Fruit fly (Drosophila melanogaster) whole organism, prepupa: Measurements from ENCODE around the gene CG14961.
A peak's percentile ranks its signal among the peaks of the same experiment; 100 is the strongest.

Experiments used
- CG11294 ChIP-seq: fragments of 200-800 bp; sonication (Bioruptor generic); IDR thresholded peaks from 2 replicates; pipeline ENCODE4 v1.3.6; 2022; ENCODE audit warnings: missing biosample characterization, missing genetic modification characterization
- CG1621 ChIP-seq: fragments of 200-800 bp; sonication (Bioruptor generic); optimal IDR thresholded peaks from 3 replicates; lab custom pipeline; 2018; ENCODE audit warnings: missing biosample characterization, mild to moderate bottlenecking, missing genetic modification characterization
- CG3919 ChIP-seq: fragments of 200-800 bp; sonication (Bioruptor generic); optimal IDR thresholded peaks from 3 replicates; lab custom pipeline; 2016; ENCODE audit warnings: missing biosample characterization, missing genetic modification characterization
- CG6808 ChIP-seq: fragments of 200-800 bp; sonication (Bioruptor generic); optimal IDR thresholded peaks from 3 replicates; lab custom pipeline; 2017; ENCODE audit warnings: missing biosample characterization, missing genetic modification characterization, mild to moderate bottlenecking, moderate library complexity, missing genetic modification reagents
- Eip75B ChIP-seq: fragments of 200-800 bp; sonication (Bioruptor generic); optimal IDR thresholded peaks from 3 replicates; lab custom pipeline; 2016; ENCODE audit warnings: missing biosample characterization, missing genetic modification characterization
- Eip78C ChIP-seq: fragments of 200-800 bp; sonication (Bioruptor generic); peaks from one replicate; lab custom pipeline; 2016; ENCODE audit warnings: missing biosample characterization, missing genetic modification characterization
- Hr38 ChIP-seq: sonication (Bioruptor generic); optimal IDR thresholded peaks from 2 replicates; lab custom pipeline; 2016; ENCODE audit warnings: missing biosample characterization, missing genetic modification characterization
- OdsH ChIP-seq: fragments of 200-800 bp; sonication (Bioruptor generic); optimal IDR thresholded peaks from 3 replicates; lab custom pipeline; 2016; ENCODE audit warnings: missing biosample characterization, missing genetic modification characterization
- dac ChIP-seq: fragments of 200-800 bp; sonication (Bioruptor generic); optimal IDR thresholded peaks from 2 replicates; lab custom pipeline; 2017; ENCODE audit warnings: missing biosample characterization, mild to moderate bottlenecking, missing genetic modification characterization
- fd59A ChIP-seq: fragments of 200-800 bp; sonication (Bioruptor generic); optimal IDR thresholded peaks from 2 replicates; lab custom pipeline; 2017; ENCODE audit warnings: missing biosample characterization, mild to moderate bottlenecking, missing genetic modification characterization, missing genetic modification reagents
- fd85E ChIP-seq: fragments of 200-800 bp; sonication (Bioruptor generic); optimal IDR thresholded peaks from 3 replicates; lab custom pipeline; 2016; ENCODE audit warnings: missing biosample characterization, missing genetic modification characterization
- lz ChIP-seq: fragments of 200-800 bp; sonication (Bioruptor generic); optimal IDR thresholded peaks from 3 replicates; lab custom pipeline; 2016; ENCODE audit warnings: missing biosample characterization, missing genetic modification characterization

DNA sequence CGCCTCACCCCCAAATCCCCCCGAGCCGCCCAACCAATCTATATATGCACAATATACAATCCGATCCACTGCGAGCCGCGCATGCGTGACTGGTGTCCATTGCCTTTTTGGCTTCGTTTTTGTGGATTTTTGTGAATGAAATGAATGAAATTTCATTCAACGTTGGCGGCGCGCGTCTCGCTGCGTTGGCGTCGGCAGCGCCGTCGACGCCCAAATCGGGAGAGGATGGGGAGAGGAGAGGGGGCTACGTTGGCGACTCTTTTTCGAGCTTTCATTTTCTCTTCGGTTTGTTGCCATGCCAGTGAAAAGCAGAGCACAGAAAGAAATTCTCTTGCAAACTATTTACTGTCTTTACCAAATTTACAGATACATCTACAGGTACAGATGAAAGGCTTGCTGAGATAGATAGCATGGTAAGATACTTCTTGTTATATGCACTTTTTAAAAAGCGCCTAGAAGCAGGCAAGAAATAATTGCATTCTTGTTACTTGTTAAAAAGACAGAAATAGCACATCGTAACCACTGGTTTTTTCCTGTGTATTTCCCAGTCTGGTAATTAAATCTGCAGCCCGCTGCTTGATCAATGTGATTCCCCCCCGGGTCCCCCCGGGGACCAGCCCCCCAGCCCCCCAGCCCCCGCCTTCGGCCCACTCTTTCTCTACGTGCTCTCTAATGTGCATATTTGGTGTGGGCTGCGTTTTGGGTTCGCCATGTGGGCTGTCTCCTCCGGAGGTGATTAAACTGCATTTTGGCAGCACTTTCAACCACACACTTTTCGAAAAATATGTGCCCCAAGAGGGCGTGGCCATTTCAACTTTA is 50.6 kb downstream of the CG14961 start:
- TF ChIP-seq Eip75B (GFP tag; lab: Kevin White, UChicago) (no peak), fd85E (GFP tag; lab: Kevin White, UChicago) (no peak), CG1621 (tag; lab: Kevin White, UChicago) (no peak), OdsH (peak; percentile 53), lz (GFP tag; lab: Kevin White, UChicago) (peak; percentile 12), Eip78C (GFP tag; lab: Kevin White, UChicago) (peak; percentile 91), CG11294 (GFP tag; lab: Robert Waterston, UW) (peak; percentile 32; the same call in 1 of the 2 replicates), fd59A (GFP tag; lab: Kevin White, UChicago) (no peak), Hr38 (GFP tag; lab: Kevin White, UChicago) (no peak), CG3919 (peak; percentile 53), dac (GFP tag; lab: Kevin White, UChicago) (peak; percentile 61), CG6808 (GFP tag; lab: Kevin White, UChicago) (no peak)
